Worm (Caenorhabditis elegans) whole organism, L2 larva: Measurements from ENCODE around the gene sqt-2.

Experiments
- C34F6.9 ChIP-seq: fragments of 150-350 bp; optimal IDR thresholded peaks from 2 replicates; lab custom pipeline; 2014; ENCODE audit warnings: missing biosample characterization, missing genetic modification characterization
- F13H6.1 ChIP-seq: sonication (generic microtip); optimal IDR thresholded peaks from 2 replicates; lab custom pipeline; 2016; ENCODE audit warnings: missing genetic modification characterization, missing compliant biosample characterization
- R02D3.7 ChIP-seq: fragments of 150-350 bp; optimal IDR thresholded peaks from 2 replicates; lab custom pipeline; 2014; ENCODE audit warnings: missing biosample characterization, missing genetic modification characterization
- ZK546.5 ChIP-seq: sonication (generic microtip); optimal IDR thresholded peaks from 2 replicates; lab custom pipeline; 2017; ENCODE audit warnings: missing biosample characterization, missing genetic modification characterization
- alr-1 ChIP-seq: fragments of 150-350 bp; optimal IDR thresholded peaks from 2 replicates; lab custom pipeline; 2014; ENCODE audit warnings: missing biosample characterization, missing genetic modification characterization
- aly-2 ChIP-seq: fragments of 150-350 bp; optimal IDR thresholded peaks from 2 replicates; lab custom pipeline; 2014; ENCODE audit warnings: missing biosample characterization, missing genetic modification characterization
- blmp-1 ChIP-seq: sonication (generic microtip); optimal IDR thresholded peaks from 2 replicates; lab custom pipeline; 2017; ENCODE audit warnings: missing genetic modification characterization, mild to moderate bottlenecking, missing compliant biosample characterization, antibody characterized with exemption, moderate library complexity; ENCODE audit not compliant: insufficient read depth
- ceh-82 ChIP-seq: fragments of 150-350 bp; optimal IDR thresholded peaks from 2 replicates; lab custom pipeline; 2014; ENCODE audit warnings: missing biosample characterization, missing genetic modification characterization
- crh-2 ChIP-seq: sonication (generic microtip); optimal IDR thresholded peaks from 2 replicates; lab custom pipeline; 2017; ENCODE audit warnings: missing biosample characterization, missing genetic modification characterization
- egl-27 ChIP-seq: sonication (generic microtip); optimal IDR thresholded peaks from 3 replicates; lab custom pipeline; 2017; ENCODE audit warnings: missing biosample characterization, missing genetic modification reagents, missing genetic modification characterization
- elt-1 ChIP-seq: fragments of 150-350 bp; optimal IDR thresholded peaks from 2 replicates; lab custom pipeline; 2014; ENCODE audit warnings: missing biosample characterization, missing genetic modification characterization
- elt-3 ChIP-seq: sonication (generic microtip); optimal IDR thresholded peaks from 2 replicates; lab custom pipeline; 2017; ENCODE audit warnings: missing biosample characterization, missing genetic modification characterization
- fos-1 ChIP-seq: fragments of 150-350 bp; optimal IDR thresholded peaks from 2 replicates; lab custom pipeline; 2014; ENCODE audit warnings: missing biosample characterization, missing genetic modification characterization
- gmeb-1 ChIP-seq: fragments of 150-350 bp; optimal IDR thresholded peaks from 2 replicates; lab custom pipeline; 2014; ENCODE audit warnings: missing biosample characterization, missing genetic modification characterization
- lin-11 ChIP-seq: fragments of 150-350 bp; sonication (generic microtip); optimal IDR thresholded peaks from 2 replicates; lab custom pipeline; 2014; ENCODE audit warnings: missing biosample characterization, missing genetic modification characterization, inconsistent platforms, mixed read lengths
- lin-13 ChIP-seq: fragments of 150-350 bp; optimal IDR thresholded peaks from 2 replicates; lab custom pipeline; 2014; ENCODE audit warnings: missing biosample characterization, missing genetic modification reagents, missing genetic modification characterization
- lin-39 ChIP-seq: fragments of 150-350 bp; optimal IDR thresholded peaks from 2 replicates; lab custom pipeline; 2014; ENCODE audit warnings: missing biosample characterization, missing genetic modification reagents, missing genetic modification characterization
- lsy-2 ChIP-seq, 2 experiments: fragments of 150-350 bp in 1 of 2; sonication (generic microtip) in 1 of 2; optimal IDR thresholded peaks; 2 replicates each; lab custom pipeline; 2014 to 2017; ENCODE audit warnings: missing biosample characterization in 2 of 2, missing genetic modification characterization in 2 of 2
- mab-5 ChIP-seq: fragments of 150-350 bp; optimal IDR thresholded peaks from 2 replicates; lab custom pipeline; 2014; ENCODE audit warnings: missing biosample characterization, missing genetic modification characterization
- mbf-1 ChIP-seq: sonication (generic microtip); optimal IDR thresholded peaks from 2 replicates; lab custom pipeline; 2017; ENCODE audit warnings: missing biosample characterization, missing genetic modification characterization
- mdl-1 ChIP-seq, 2 experiments: fragments of 150-350 bp in 1 of 2; sonication (generic microtip) in 1 of 2; optimal IDR thresholded peaks; 2 replicates each; lab custom pipeline; 2017; ENCODE audit warnings: missing biosample characterization in 2 of 2, missing genetic modification characterization in 2 of 2
- nhr-10 ChIP-seq: sonication (generic microtip); optimal IDR thresholded peaks from 2 replicates; lab custom pipeline; 2017; ENCODE audit warnings: missing biosample characterization, missing genetic modification characterization
- nhr-11 ChIP-seq: fragments of 150-350 bp; optimal IDR thresholded peaks from 2 replicates; lab custom pipeline; 2014; ENCODE audit warnings: missing biosample characterization, missing genetic modification characterization
- nhr-12 ChIP-seq: fragments of 150-350 bp; optimal IDR thresholded peaks from 2 replicates; lab custom pipeline; 2014; ENCODE audit warnings: missing biosample characterization, missing genetic modification characterization
- nhr-129 ChIP-seq: fragments of 150-350 bp; optimal IDR thresholded peaks from 2 replicates; lab custom pipeline; 2014; ENCODE audit warnings: missing biosample characterization, missing genetic modification characterization
- nhr-21 ChIP-seq: fragments of 150-350 bp; optimal IDR thresholded peaks from 2 replicates; lab custom pipeline; 2014; ENCODE audit warnings: missing biosample characterization, missing genetic modification characterization
- nhr-23 ChIP-seq: fragments of 150-350 bp; optimal IDR thresholded peaks from 2 replicates; lab custom pipeline; 2014; ENCODE audit warnings: missing biosample characterization, missing genetic modification reagents, missing genetic modification characterization
- nhr-237 ChIP-seq: fragments of 150-350 bp; optimal IDR thresholded peaks from 2 replicates; lab custom pipeline; 2014; ENCODE audit warnings: missing biosample characterization, missing genetic modification characterization
- nhr-25 ChIP-seq: fragments of 150-350 bp; sonication (generic microtip); optimal IDR thresholded peaks from 3 replicates; lab custom pipeline; 2014; ENCODE audit warnings: missing biosample characterization, missing genetic modification characterization
- nhr-6 ChIP-seq: fragments of 150-350 bp; optimal IDR thresholded peaks from 2 replicates; lab custom pipeline; 2014; ENCODE audit warnings: missing biosample characterization, missing genetic modification characterization
- peb-1 ChIP-seq: fragments of 150-350 bp; optimal IDR thresholded peaks from 2 replicates; lab custom pipeline; 2014; ENCODE audit warnings: missing biosample characterization, missing genetic modification characterization
- skn-1 ChIP-seq: sonication (generic microtip); optimal IDR thresholded peaks from 2 replicates; lab custom pipeline; 2017; ENCODE audit warnings: missing biosample characterization, missing genetic modification characterization
- sma-3 ChIP-seq: sonication (generic microtip); optimal IDR thresholded peaks from 2 replicates; lab custom pipeline; 2016; ENCODE audit warnings: missing genetic modification reagents, missing genetic modification characterization, missing compliant biosample characterization
- sma-9 ChIP-seq, 2 experiments: fragments of 150-350 bp in 1 of 2; sonication (generic microtip) in 1 of 2; optimal IDR thresholded peaks; 2 replicates each; lab custom pipeline; 2014 to 2016; ENCODE audit warnings: missing genetic modification characterization in 2 of 2, mild to moderate bottlenecking in 1 of 2, missing biosample characterization in 1 of 2, missing compliant biosample characterization in 1 of 2, missing genetic modification reagents in 1 of 2, moderate library complexity in 1 of 2
- unc-39 ChIP-seq: fragments of 150-350 bp; optimal IDR thresholded peaks from 2 replicates; lab custom pipeline; 2014; ENCODE audit warnings: missing biosample characterization, missing genetic modification characterization
- unc-55 ChIP-seq: fragments of 150-350 bp; sonication (generic microtip); optimal IDR thresholded peaks from 3 replicates; lab custom pipeline; 2014; ENCODE audit warnings: missing biosample characterization, missing genetic modification reagents, missing genetic modification characterization
- unc-62 ChIP-seq: fragments of 150-350 bp; optimal IDR thresholded peaks from 2 replicates; lab custom pipeline; 2014; ENCODE audit warnings: missing biosample characterization, missing genetic modification reagents, missing genetic modification characterization
- zag-1 ChIP-seq: fragments of 150-350 bp; optimal IDR thresholded peaks from 2 replicates; lab custom pipeline; 2014; ENCODE audit warnings: missing biosample characterization, missing genetic modification characterization
- ztf-1 ChIP-seq: fragments of 200-800 bp; sonication (Bioruptor generic); conservative IDR thresholded peaks from 2 replicates; pipeline ENCODE4 v1.3.6; 2022; ENCODE audit warnings: missing genetic modification characterization, missing compliant biosample characterization
- ztf-11 ChIP-seq: sonication (generic microtip); optimal IDR thresholded peaks from 2 replicates; lab custom pipeline; 2017; ENCODE audit warnings: missing biosample characterization, missing genetic modification characterization
- ztf-4 ChIP-seq: fragments of 150-350 bp; optimal IDR thresholded peaks from 2 replicates; lab custom pipeline; 2014; ENCODE audit warnings: missing biosample characterization, missing genetic modification characterization

The sqt-2 gene

DNA sequence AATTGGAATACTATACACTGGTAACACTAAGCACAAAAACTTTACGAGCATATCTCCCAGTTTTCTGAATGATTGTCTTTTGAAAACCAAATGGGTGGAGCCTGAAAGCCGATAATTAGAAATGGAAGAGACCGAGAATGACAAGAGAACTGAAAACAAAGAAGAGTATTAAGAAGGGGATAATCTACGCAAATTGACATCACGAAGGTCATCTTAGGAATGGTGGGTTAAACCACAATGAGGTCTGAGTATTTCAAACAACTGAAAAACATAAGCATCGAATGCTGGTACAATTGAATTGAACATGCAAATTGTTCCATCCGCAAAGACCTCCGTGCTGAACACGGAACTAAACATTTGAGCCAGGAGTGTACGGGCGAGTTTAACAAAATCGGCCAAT, 16.3 kb downstream of the sqt-2 start, which contains the start of gene spp-24:
Gene spp-24 (minus strand): TSS at position 101 of the 400 bp plus-strand sequence.
- TF ChIP-seq ZK546.5 (tag; lab: Kevin White, UChicago) (no peak), mbf-1 (tag; lab: Kevin White, UChicago) (no peak), alr-1 (no peak), ceh-82 (tag; lab: Kevin White, UChicago) (no peak), unc-55 (no peak), nhr-11 (tag; lab: Kevin White, UChicago) (no peak), zag-1 (tag; lab: Kevin White, UChicago) (no peak)

DNA sequence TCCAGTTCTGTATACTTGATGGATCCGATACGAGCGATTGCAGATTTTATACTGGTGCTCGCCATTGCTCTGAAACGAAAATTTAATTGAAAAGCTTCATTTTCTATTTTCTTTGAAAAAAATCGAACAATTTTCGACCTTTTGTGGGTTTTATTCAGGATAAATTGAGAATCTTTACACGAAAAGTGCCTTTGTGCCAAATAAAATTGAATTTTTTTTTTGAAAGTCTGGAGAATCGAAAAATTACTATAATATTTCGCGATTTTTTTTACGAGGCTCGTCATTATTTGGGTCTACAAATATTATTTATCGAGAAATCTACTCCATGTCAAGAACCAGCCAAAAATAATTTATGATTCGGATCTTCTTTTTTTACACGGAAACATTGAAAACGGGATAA, 18.8 kb downstream of the sqt-2 start, which contains the start of gene F23F1.10:
Gene F23F1.10 (minus strand): TSS at position 69 of the 400 bp plus-strand sequence.
- no peak for TF ChIP-seq unc-39 (tag; lab: Kevin White, UChicago)
- TF ChIP-seq alr-1: no peak
- TF ChIP-seq unc-55: no peak
- TF ChIP-seq lin-39 (tag; lab: Kevin White, UChicago): no peak
- TF ChIP-seq mab-5 (tag; lab: Kevin White, UChicago): no peak
- TF ChIP-seq peb-1 (tag; lab: Kevin White, UChicago): no peak
- no peak for TF ChIP-seq fos-1
- no peak for TF ChIP-seq nhr-6 (tag; lab: Kevin White, UChicago)
- no peak for TF ChIP-seq C34F6.9 (tag; lab: Kevin White, UChicago)
- TF ChIP-seq nhr-25 (tag; lab: Kevin White, UChicago): no peak
- TF ChIP-seq mdl-1 (tag; optimal IDR thresholded peaks at IDR 0.05; lab: Kevin White, UChicago): no peak
- no peak for TF ChIP-seq ceh-82 (tag; lab: Kevin White, UChicago)
- TF ChIP-seq blmp-1 (tag; lab: Kevin White, UChicago): no peak
- TF ChIP-seq lsy-2 (tag; optimal IDR thresholded peaks at IDR 0.05; lab: Kevin White, UChicago): no peak

DNA sequence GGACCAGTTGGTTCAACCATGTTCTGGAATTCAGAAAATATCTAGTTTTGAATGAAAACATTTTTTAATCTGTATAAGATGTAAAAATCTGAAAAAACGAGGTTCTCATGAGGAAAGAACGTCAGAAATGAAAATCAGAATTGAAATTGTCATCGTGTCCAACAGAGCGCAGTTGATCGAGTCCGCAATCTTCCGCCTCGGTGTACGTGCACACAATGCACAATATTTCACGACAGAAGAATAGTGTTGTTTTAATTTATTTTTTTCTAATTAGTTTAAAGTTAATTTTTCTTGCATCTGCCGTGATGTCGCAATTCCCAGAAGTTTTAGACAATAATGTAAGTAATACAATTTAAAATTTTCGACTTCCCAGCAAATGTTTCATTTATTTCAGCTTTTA, 20.5 kb downstream of the sqt-2 start, which contains the start of gene nfyc-1:
Gene nfyc-1 (plus strand): TSS at position 268 of the 400 bp plus-strand sequence.
- TF ChIP-seq lsy-2 (tag; optimal IDR thresholded peaks at IDR 0.05; lab: Kevin White, UChicago) (peak in 1 of 2 experiments; percentile 82), zag-1 (tag; lab: Kevin White, UChicago) (no peak), ztf-11 (tag; lab: Kevin White, UChicago) (no peak), mbf-1 (tag; lab: Kevin White, UChicago) (no peak), skn-1 (peak; percentile 98), R02D3.7 (tag; lab: Kevin White, UChicago) (no peak), C34F6.9 (tag; lab: Kevin White, UChicago) (peak; percentile 87), ztf-4 (tag; lab: Kevin White, UChicago) (peak; percentile 24), aly-2 (no peak), elt-3 (tag; lab: Kevin White, UChicago) (no peak), gmeb-1 (peak; percentile 48), F13H6.1 (tag; lab: Kevin White, UChicago) (peak; percentile 23), sma-3 (GFP tag; lab: Kevin White, UChicago) (peak; percentile 25), lin-11 (tag; lab: Kevin White, UChicago) (peak; percentile 68), nhr-129 (tag; lab: Kevin White, UChicago) (peak; percentile 60), lin-13 (GFP tag; lab: Kevin White, UChicago) (peak; percentile 68), blmp-1 (tag; lab: Kevin White, UChicago) (peak; percentile 26), crh-2 (tag; lab: Kevin White, UChicago) (peak; percentile 77), lin-39 (tag; lab: Kevin White, UChicago) (no peak), elt-1 (tag; lab: Kevin White, UChicago) (no peak), nhr-10 (tag; lab: Kevin White, UChicago) (no peak), nhr-21 (tag; lab: Kevin White, UChicago) (no peak), nhr-6 (tag; lab: Kevin White, UChicago) (no peak), nhr-237 (tag; lab: Kevin White, UChicago) (no peak), ztf-1 (GFP tag; lab: Robert Waterston, UW) (no peak), nhr-12 (tag; lab: Kevin White, UChicago) (no peak), unc-62 (GFP tag; lab: Kevin White, UChicago) (no peak), nhr-25 (tag; lab: Kevin White, UChicago) (peak; percentile 41), nhr-23 (tag; lab: Kevin White, UChicago) (no peak), ceh-82 (tag; lab: Kevin White, UChicago) (no peak), peb-1 (tag; lab: Kevin White, UChicago) (no peak), fos-1 (peak; percentile 57), unc-55 (peak; percentile 81), egl-27 (tag; lab: Kevin White, UChicago) (no peak), mab-5 (tag; lab: Kevin White, UChicago) (no peak), unc-39 (tag; lab: Kevin White, UChicago) (no peak), alr-1 (no peak), sma-9 (GFP tag; optimal IDR thresholded peaks at IDR 0.05; lab: Kevin White, UChicago) (peak; percentile 43), sma-9 (tag; optimal IDR thresholded peaks at IDR 0.05; lab: Kevin White, UChicago) (no peak)
- TF ChIP-seq, all 48 proteins: peak for 16
